Worm (Caenorhabditis elegans) whole organism, young adult: Measurements from ENCODE around the gene srw-87.

Source experiments
- B0336.3 ChIP-seq: fragments of 200-800 bp; sonication (Bioruptor generic); IDR thresholded peaks from 2 replicates; pipeline ENCODE4 v1.3.6; 2022; ENCODE audit warnings: missing genetic modification characterization, missing compliant biosample characterization
- C06A6.2 ChIP-seq: fragments of 200-800 bp; sonication (Bioruptor generic); conservative IDR thresholded peaks from 2 replicates; pipeline ENCODE4 v1.3.6; 2022; ENCODE audit warnings: missing genetic modification characterization, missing compliant biosample characterization
- F10E7.11 ChIP-seq: sonication (generic microtip); optimal IDR thresholded peaks from 2 replicates; lab custom pipeline; 2017; ENCODE audit warnings: mild to moderate bottlenecking, missing genetic modification characterization, moderate library complexity, missing compliant biosample characterization
- F49E8.2 ChIP-seq: sonication (generic microtip); optimal IDR thresholded peaks from 3 replicates; lab custom pipeline; 2017; ENCODE audit warnings: missing genetic modification characterization, mild to moderate bottlenecking, missing compliant biosample characterization, antibody characterized with exemption, moderate library complexity; ENCODE audit not compliant: insufficient read depth
- K11D2.4 ChIP-seq: fragments of 200-800 bp; sonication (Bioruptor generic); IDR thresholded peaks from 2 replicates; pipeline ENCODE4 v1.3.6; 2022; ENCODE audit warnings: missing genetic modification reagents, missing genetic modification characterization, missing compliant biosample characterization
- Y53G8AR.9 ChIP-seq: fragments of 200-800 bp; sonication (Bioruptor generic); conservative IDR thresholded peaks from 2 replicates; pipeline ENCODE4 v1.3.6; 2022; ENCODE audit warnings: missing genetic modification reagents, missing genetic modification characterization, missing compliant biosample characterization
- Y56A3A.18 ChIP-seq: fragments of 200-800 bp; sonication (Bioruptor generic); IDR thresholded peaks from 2 replicates; pipeline ENCODE4 v1.3.6; 2022; ENCODE audit warnings: missing genetic modification reagents, missing genetic modification characterization, missing compliant biosample characterization
- ZK185.1 ChIP-seq: sonication (generic microtip); optimal IDR thresholded peaks from 2 replicates; lab custom pipeline; 2016; ENCODE audit warnings: mild to moderate bottlenecking, missing genetic modification characterization, missing compliant biosample characterization; ENCODE audit not compliant: poor library complexity, severe bottlenecking
- bed-2 ChIP-seq: fragments of 200-800 bp; sonication (Bioruptor generic); IDR thresholded peaks from 2 replicates; pipeline ENCODE4 v1.3.6; 2022; ENCODE audit warnings: missing genetic modification reagents, missing genetic modification characterization, missing compliant biosample characterization
- cebp-1 ChIP-seq, 2 experiments: fragments of 200-800 bp in 1 of 2; sonication (Bioruptor generic) in 1 of 2; sonication (generic microtip) in 1 of 2; IDR thresholded peaks in 1 of 2; optimal IDR thresholded peaks in 1 of 2; 2 replicates each; pipeline versions ENCODE4 v1.3.6 to Lab custom; 2017 to 2022; ENCODE audit warnings: missing compliant biosample characterization in 2 of 2, missing genetic modification characterization in 2 of 2, mild to moderate bottlenecking in 1 of 2, missing genetic modification reagents in 1 of 2, moderate library complexity in 1 of 2
- ceh-91 ChIP-seq: fragments of 200-800 bp; sonication (Bioruptor generic); IDR thresholded peaks from 2 replicates; pipeline ENCODE4 v1.3.6; 2022; ENCODE audit warnings: missing genetic modification reagents, missing genetic modification characterization, missing compliant biosample characterization
- chd-7 ChIP-seq: sonication (generic microtip); optimal IDR thresholded peaks from 2 replicates; lab custom pipeline; 2016; ENCODE audit warnings: mild to moderate bottlenecking, missing genetic modification characterization, moderate library complexity, missing compliant biosample characterization
- dpff-1 ChIP-seq: sonication (generic microtip); optimal IDR thresholded peaks from 2 replicates; lab custom pipeline; 2017; ENCODE audit warnings: mild to moderate bottlenecking, missing genetic modification characterization, missing compliant biosample characterization
- egrh-3 ChIP-seq: fragments of 200-800 bp; sonication (Bioruptor generic); IDR thresholded peaks from 2 replicates; pipeline ENCODE4 v1.3.6; 2022; ENCODE audit warnings: missing genetic modification reagents, missing genetic modification characterization, missing compliant biosample characterization
- ekl-4 ChIP-seq: fragments of 200-800 bp; sonication (Bioruptor generic); IDR thresholded peaks from 2 replicates; pipeline ENCODE4 v1.3.6; 2022; ENCODE audit warnings: missing genetic modification reagents, missing genetic modification characterization, missing compliant biosample characterization
- ets-4 ChIP-seq: fragments of 200-800 bp; sonication (Bioruptor generic); optimal IDR thresholded peaks from 2 replicates; lab custom pipeline; 2018; ENCODE audit warnings: mild to moderate bottlenecking, missing genetic modification characterization, missing compliant biosample characterization
- him-1 ChIP-seq: sonication (generic microtip); optimal IDR thresholded peaks from 2 replicates; lab custom pipeline; 2016; ENCODE audit warnings: missing genotype, missing genetic modification reagents, missing genetic modification characterization, missing compliant biosample characterization
- hlh-12 ChIP-seq: sonication (generic microtip); optimal IDR thresholded peaks from 2 replicates; lab custom pipeline; 2016; ENCODE audit warnings: missing genetic modification characterization, missing compliant biosample characterization
- hmg-1.2 ChIP-seq: fragments of 200-800 bp; sonication (Bioruptor generic); IDR thresholded peaks from 2 replicates; pipeline ENCODE4 v1.3.6; 2022; ENCODE audit warnings: missing genetic modification reagents, missing genetic modification characterization, missing compliant biosample characterization
- let-526 ChIP-seq: fragments of 200-800 bp; sonication (Bioruptor generic); IDR thresholded peaks from 2 replicates; pipeline ENCODE4 v1.3.6; 2022; ENCODE audit warnings: missing genetic modification reagents, missing genetic modification characterization, missing compliant biosample characterization
- lin-26 ChIP-seq: fragments of 200-800 bp; sonication (Bioruptor generic); IDR thresholded peaks from 2 replicates; pipeline ENCODE4 v1.3.6; 2022; ENCODE audit warnings: missing genetic modification reagents, missing genetic modification characterization, missing compliant biosample characterization
- lin-40 ChIP-seq: sonication (generic microtip); optimal IDR thresholded peaks from 2 replicates; lab custom pipeline; 2016; ENCODE audit warnings: missing genetic modification characterization, mild to moderate bottlenecking, missing compliant biosample characterization, missing genotype, missing genetic modification reagents
- madf-3 ChIP-seq: fragments of 200-800 bp; sonication (Bioruptor generic); IDR thresholded peaks from 2 replicates; pipeline ENCODE4 v1.3.6; 2022; ENCODE audit warnings: missing genetic modification reagents, missing genetic modification characterization, missing compliant biosample characterization
- madf-6 ChIP-seq: fragments of 200-800 bp; sonication (Bioruptor generic); IDR thresholded peaks from 2 replicates; pipeline ENCODE4 v1.3.6; 2022; ENCODE audit warnings: missing genetic modification reagents, missing genetic modification characterization, missing compliant biosample characterization
- mcd-1 ChIP-seq: fragments of 200-800 bp; sonication (Bioruptor generic); IDR thresholded peaks from 2 replicates; pipeline ENCODE4 v1.3.6; 2022; ENCODE audit warnings: missing genetic modification reagents, missing genetic modification characterization, missing compliant biosample characterization
- mel-28 ChIP-seq: sonication (generic microtip); optimal IDR thresholded peaks from 2 replicates; lab custom pipeline; 2016; ENCODE audit warnings: borderline replicate concordance, mild to moderate bottlenecking, missing genetic modification characterization, missing compliant biosample characterization
- mxl-1 ChIP-seq: sonication (generic microtip); optimal IDR thresholded peaks from 2 replicates; lab custom pipeline; 2016; ENCODE audit warnings: missing genetic modification characterization, missing compliant biosample characterization
- nfyb-1 ChIP-seq: fragments of 200-800 bp; sonication (Bioruptor generic); IDR thresholded peaks from 2 replicates; pipeline ENCODE4 v1.3.6; 2022; ENCODE audit warnings: missing genetic modification reagents, missing genetic modification characterization, missing compliant biosample characterization
- nhr-120 ChIP-seq: fragments of 200-800 bp; sonication (Bioruptor generic); IDR thresholded peaks from 2 replicates; pipeline ENCODE4 v1.3.6; 2022; ENCODE audit warnings: missing genetic modification characterization, missing compliant biosample characterization
- pha-4 ChIP-seq: fragments of 150-350 bp; sonication (generic microtip); optimal IDR thresholded peaks from 2 replicates; lab custom pipeline; 2014; ENCODE audit warnings: missing biosample characterization, missing genetic modification reagents, missing genetic modification characterization
- rec-8 ChIP-seq, 2 experiments: sonication (generic microtip); optimal IDR thresholded peaks; 2 replicates each; lab custom pipeline; 2016; ENCODE audit warnings: mild to moderate bottlenecking in 2 of 2, missing genetic modification characterization in 2 of 2, missing genetic modification reagents in 2 of 2, missing genotype in 2 of 2, missing biosample characterization in 1 of 2, missing compliant biosample characterization in 1 of 2, moderate library complexity in 1 of 2
- repo-1 ChIP-seq: sonication (generic microtip); optimal IDR thresholded peaks from 2 replicates; lab custom pipeline; 2017; ENCODE audit warnings: mild to moderate bottlenecking, missing genetic modification characterization, missing compliant biosample characterization
- rpc-1 ChIP-seq, 2 experiments: fragments of 150-350 bp in 1 of 2; sonication (generic microtip) in 1 of 2; optimal IDR thresholded peaks; 2 replicates each; lab custom pipeline; 2014 to 2018; ENCODE audit warnings: missing biosample characterization in 1 of 2, missing genetic modification characterization in 1 of 2, missing genetic modification reagents in 1 of 2, missing genotype in 1 of 2
- sea-2 ChIP-seq: fragments of 200-800 bp; sonication (Bioruptor generic); IDR thresholded peaks from 2 replicates; pipeline ENCODE4 v1.3.6; 2022; ENCODE audit warnings: missing genetic modification characterization, missing compliant biosample characterization
- snpc-1.1 ChIP-seq: sonication (generic microtip); optimal IDR thresholded peaks from 2 replicates; lab custom pipeline; 2017; ENCODE audit warnings: missing genetic modification characterization, mild to moderate bottlenecking, missing compliant biosample characterization, antibody characterized with exemption, moderate library complexity, missing genotype, missing genetic modification reagents; ENCODE audit not compliant: insufficient read depth
- snpc-1.3 ChIP-seq: sonication (generic microtip); optimal IDR thresholded peaks from 2 replicates; lab custom pipeline; 2017; ENCODE audit warnings: missing genetic modification characterization, mild to moderate bottlenecking, missing compliant biosample characterization, antibody characterized with exemption, moderate library complexity, missing genotype, missing genetic modification reagents; ENCODE audit not compliant: insufficient read depth
- snpc-3.4 ChIP-seq: sonication (generic microtip); optimal IDR thresholded peaks from 2 replicates; lab custom pipeline; 2017; ENCODE audit warnings: missing genetic modification characterization, mild to moderate bottlenecking, missing compliant biosample characterization, antibody characterized with exemption, moderate library complexity, missing genotype, missing genetic modification reagents
- snpc-4 ChIP-seq, 5 experiments: fragments of 150-350 bp in 1 of 5; sonication (generic microtip) in 4 of 5; optimal IDR thresholded peaks; 2 replicates each; lab custom pipeline; 2014 to 2018; ENCODE audit warnings: missing genetic modification characterization in 5 of 5, missing biosample characterization in 3 of 5, antibody characterized with exemption in 2 of 5, mild to moderate bottlenecking in 2 of 5, missing compliant biosample characterization in 2 of 5, missing genotype in 2 of 5, moderate library complexity in 2 of 5, missing genetic modification reagents in 1 of 5
- tbp1 ChIP-seq: fragments of 200-800 bp; sonication (Bioruptor generic); optimal IDR thresholded peaks from 2 replicates; lab custom pipeline; 2018; ENCODE audit warnings: mild to moderate bottlenecking, missing genetic modification characterization, missing compliant biosample characterization
- tbx-9 ChIP-seq: sonication (generic microtip); optimal IDR thresholded peaks from 2 replicates; lab custom pipeline; 2016; ENCODE audit warnings: borderline replicate concordance, missing genetic modification characterization, inconsistent platforms, missing compliant biosample characterization
- ztf-6 ChIP-seq: fragments of 200-800 bp; sonication (Bioruptor generic); IDR thresholded peaks from 2 replicates; pipeline ENCODE4 v1.3.6; 2022; ENCODE audit warnings: missing genetic modification reagents, missing genetic modification characterization, missing compliant biosample characterization

srw-87 gene

ce11 chrV:16350775-16351378 lies 14.5 kb downstream of the srw-87 start (continued):
- no peak for TF ChIP-seq him-1 (tag; lab: Kevin White, UChicago)
- no peak for TF ChIP-seq mel-28 (tag; lab: Kevin White, UChicago)
- TF ChIP-seq egrh-3 (GFP tag; lab: Robert Waterston, UW), result peak; percentile 22; the same call in 1 of the 2 replicates
- no peak for TF ChIP-seq lin-26 (GFP tag; lab: Robert Waterston, UW)
- peak; percentile 63; the same call in 1 of the 2 replicates for TF ChIP-seq let-526
- TF ChIP-seq dpff-1, result no peak
- TF ChIP-seq hmg-1.2, result peak; percentile 77
- TF ChIP-seq B0336.3 (GFP tag; lab: Robert Waterston, UW), result peak; percentile 47; the same call in 1 of the 2 replicates
- TF ChIP-seq Y56A3A.18 (GFP tag; lab: Robert Waterston, UW), result 0 out of 2 replicates have a peak, but pooled peaks have one; percentile 45

DNA sequence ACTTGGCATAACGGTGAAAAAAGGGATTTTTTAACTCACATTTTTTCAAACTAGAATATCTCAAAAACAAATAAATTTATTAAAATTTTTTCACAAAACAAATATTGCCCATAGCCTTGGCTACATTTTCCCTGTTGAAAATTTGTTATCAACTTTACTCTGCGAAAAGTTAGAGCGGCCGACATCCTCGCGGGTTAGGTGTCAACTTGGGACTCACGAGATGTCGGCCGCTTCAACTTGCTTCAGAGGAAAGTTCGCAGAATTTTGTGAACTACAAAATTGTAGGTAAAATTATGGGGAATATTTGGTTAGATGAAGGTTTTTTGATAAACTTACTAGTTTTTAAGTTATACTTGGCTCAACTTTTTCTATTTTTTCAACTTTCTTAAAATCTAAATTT lies 15.3 kb downstream of the srw-87 start:
- TF ChIP-seq snpc-4 (GFP tag; optimal IDR thresholded peaks at IDR 0.05; lab: Kevin White, UChicago) (no peak), snpc-4 (tag; optimal IDR thresholded peaks at IDR 0.05; lab: Kevin White, UChicago) (peak in 3 of 4 experiments; percentile 65 to 83 (median 82)), repo-1 (tag; lab: Kevin White, UChicago) (no peak), snpc-1.1 (peak; percentile 20)

DNA sequence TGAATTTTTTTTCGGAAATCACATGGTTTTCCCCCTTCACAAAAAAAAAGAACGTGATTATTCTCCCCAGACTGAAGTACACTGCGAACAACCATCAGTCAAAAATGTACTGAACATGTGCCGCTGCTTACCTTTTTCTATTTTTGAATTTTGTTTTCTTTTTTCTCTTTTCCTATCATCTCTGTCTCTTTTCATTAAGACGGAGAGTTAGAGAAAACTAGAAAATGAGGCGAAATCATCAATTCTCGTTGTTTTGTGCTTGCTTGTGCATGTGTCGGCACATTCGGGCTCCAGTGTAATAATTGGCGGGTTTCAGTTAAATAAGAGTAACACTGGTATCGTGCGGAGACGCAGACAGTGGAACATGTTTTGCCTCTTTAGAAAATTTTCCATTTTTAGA lies 15.9 kb downstream of the srw-87 start:
- TF ChIP-seq K11D2.4 (GFP tag; lab: Robert Waterston, UW) (no peak), rpc-1 (optimal IDR thresholded peaks at IDR 0.05; lab: Kevin White, UChicago) (no peak), rpc-1 (tag; optimal IDR thresholded peaks at IDR 0.05; lab: Kevin White, UChicago) (no peak), mxl-1 (tag; lab: Kevin White, UChicago) (no peak), rec-8 (tag; optimal IDR thresholded peaks at IDR 0.05; lab: Kevin White, UChicago) (no peak), ekl-4 (GFP tag; lab: Robert Waterston, UW) (no peak), nfyb-1 (GFP tag; lab: Robert Waterston, UW) (no peak), hlh-12 (no peak), C06A6.2 (GFP tag; lab: Robert Waterston, UW) (no peak), Y53G8AR.9 (GFP tag; lab: Robert Waterston, UW) (no peak), ceh-91 (no peak), chd-7 (tag; lab: Kevin White, UChicago) (no peak), cebp-1 (GFP tag; IDR thresholded peaks at IDR 0.05; lab: Robert Waterston, UW) (no peak; the same call in 1 of the 2 replicates), cebp-1 (tag; optimal IDR thresholded peaks at IDR 0.05; lab: Kevin White, UChicago) (peak; percentile 71), bed-2 (no peak), pha-4 (peak; percentile 66), madf-6 (GFP tag; lab: Robert Waterston, UW) (no peak), snpc-3.4 (tag; lab: Kevin White, UChicago) (no peak), lin-40 (tag; lab: Kevin White, UChicago) (peak; percentile 6), nhr-120 (GFP tag; lab: Robert Waterston, UW) (no peak), tbp1 (GFP tag; lab: Kevin White, UChicago) (peak; percentile 4), mcd-1 (no peak), F49E8.2 (tag; lab: Kevin White, UChicago) (no peak), F10E7.11 (tag; lab: Kevin White, UChicago) (no peak), madf-3 (GFP tag; lab: Robert Waterston, UW) (no peak), let-526 (no peak), ZK185.1 (tag; lab: Kevin White, UChicago) (no peak), ets-4 (GFP tag; lab: Kevin White, UChicago) (no peak), snpc-4 (GFP tag; optimal IDR thresholded peaks at IDR 0.05; lab: Kevin White, UChicago) (no peak), snpc-4 (tag; optimal IDR thresholded peaks at IDR 0.05; lab: Kevin White, UChicago) (no peak), sea-2 (GFP tag; lab: Robert Waterston, UW) (no peak), snpc-1.3 (tag; lab: Kevin White, UChicago) (no peak), tbx-9 (tag; lab: Kevin White, UChicago) (no peak), ztf-6 (GFP tag; lab: Robert Waterston, UW) (no peak), hmg-1.2 (peak; percentile 41; the same call in 1 of the 2 replicates), B0336.3 (GFP tag; lab: Robert Waterston, UW) (no peak)
